Fruit fly (Drosophila melanogaster): ENCODE results near the gene CTCF.

CTCF gene

dm6 chr3L:7347984-7348631, 8.4 kb downstream of the CTCF start, which contains the start of the genes Srp19 and qm (continued):
- TF ChIP-seq esg (GFP tag; conservative IDR thresholded peaks at IDR 0.05) (peak; percentile 21; the same call in 1 of the 2 replicates), en (GFP tag; optimal IDR thresholded peaks at IDR 0.05) (no peak), CG17328 (GFP tag; IDR thresholded peaks at IDR 0.05) (no peak), CG15696 (tag; optimal IDR thresholded peaks at IDR 0.05) (peak; percentile 53), CG2199 (GFP tag; IDR thresholded peaks at IDR 0.05) (no peak), da (GFP tag; optimal IDR thresholded peaks at IDR 0.05) (no peak), HLH54F (GFP tag; optimal IDR thresholded peaks at IDR 0.05) (peak; percentile 47), kni (GFP tag; optimal IDR thresholded peaks at IDR 0.05) (peak; percentile 53), sqz (GFP tag; optimal IDR thresholded peaks at IDR 0.05) (no peak), CG13123 (GFP tag; optimal IDR thresholded peaks at IDR 0.05) (no peak), kay (GFP tag; optimal IDR thresholded peaks at IDR 0.05) (peak; percentile 54), Dbx (GFP tag; IDR thresholded peaks at IDR 0.05) (peak; percentile 52; the same call in 2 of the 3 replicates), org-1 (GFP tag; optimal IDR thresholded peaks at IDR 0.05) (no peak), Nf-YA (GFP tag; IDR thresholded peaks at IDR 0.05) (no peak), Hr3 (GFP tag; optimal IDR thresholded peaks at IDR 0.05) (peak; percentile 57), CG1024 (GFP tag; IDR thresholded peaks at IDR 0.05) (no peak), CG17829 (tag; optimal IDR thresholded peaks at IDR 0.05) (peak; percentile 43), CG10462 (GFP tag; optimal IDR thresholded peaks at IDR 0.05) (no peak), CG1529 (GFP tag; optimal IDR thresholded peaks at IDR 0.05) (no peak), Lhr (GFP tag; optimal IDR thresholded peaks at IDR 0.05) (no peak), fd64A (GFP tag; optimal IDR thresholded peaks at IDR 0.05) (peak; percentile 10), gcm2 (GFP tag; optimal IDR thresholded peaks at IDR 0.05) (no peak), toy (GFP tag; IDR thresholded peaks at IDR 0.05) (no peak), Dek (tag; optimal IDR thresholded peaks at IDR 0.05) (peak; percentile 53), dm (GFP tag; optimal IDR thresholded peaks at IDR 0.05) (peak; percentile 1), oc (tag; optimal IDR thresholded peaks at IDR 0.05) (no peak), CG3065 (GFP tag; optimal IDR thresholded peaks at IDR 0.05) (no peak), CG10366 (GFP tag; IDR thresholded peaks at IDR 0.05) (no peak; the same call in 1 of the 2 replicates), HmgD (GFP tag; optimal IDR thresholded peaks at IDR 0.05) (no peak), z (GFP tag; IDR thresholded peaks at IDR 0.05) (no peak), Trl (optimal IDR thresholded peaks at IDR 0.05) (no peak), Trl (GFP tag; optimal IDR thresholded peaks at IDR 0.05) (peak; percentile 70), usp (GFP tag; optimal IDR thresholded peaks at IDR 0.05) (no peak), H2.0 (GFP tag; IDR thresholded peaks at IDR 0.05) (0 out of 2 replicates have a peak, but pooled peaks have one; percentile 2), Nf-YB (GFP tag; optimal IDR thresholded peaks at IDR 0.05) (peak; percentile 39), Spps (tag; optimal IDR thresholded peaks at IDR 0.05) (no peak), Adf1 (GFP tag; IDR thresholded peaks at IDR 0.05) (peak; percentile 41), CG15011 (GFP tag; optimal IDR thresholded peaks at IDR 0.05) (no peak), CG3838 (GFP tag; optimal IDR thresholded peaks at IDR 0.05) (no peak), CG17802 (tag; optimal IDR thresholded peaks at IDR 0.05) (no peak), MESR4 (GFP tag; optimal IDR thresholded peaks at IDR 0.05) (peak; percentile 71), Drgx (GFP tag; IDR thresholded peaks at IDR 0.05) (no peak), cato (GFP tag; optimal IDR thresholded peaks at IDR 0.05; ENCODE audit: borderline replicate concordance) (peak; percentile 15), GATAe (GFP tag; conservative IDR thresholded peaks at IDR 0.05) (0 out of 2 replicates have a peak, but pooled peaks have one; percentile 10), HLHmδ (GFP tag; optimal IDR thresholded peaks at IDR 0.05) (peak; percentile 59), CG11560 (tag; IDR thresholded peaks at IDR 0.05) (no peak), Ptx1 (GFP tag; IDR thresholded peaks at IDR 0.05) (peak; percentile 54; the same call in 1 of the 2 replicates), CG7357 (GFP tag; IDR thresholded peaks at IDR 0.05) (no peak), ems (GFP tag; optimal IDR thresholded peaks at IDR 0.05) (peak; percentile 61), emc (GFP tag; optimal IDR thresholded peaks at IDR 0.05) (no peak), btn (GFP tag; optimal IDR thresholded peaks at IDR 0.05) (no peak), CG33213 (GFP tag; optimal IDR thresholded peaks at IDR 0.05) (no peak)
